Fruit fly (Drosophila melanogaster) whole organism, pupa: ENCODE results near the gene Snoo.

Source experiments
- CG10348 ChIP-seq: fragments of 200-800 bp; sonication (Bioruptor generic); IDR thresholded peaks from 2 replicates; pipeline ENCODE4 v1.3.6; 2022; ENCODE audit warnings: missing biosample characterization, missing genetic modification characterization
- CG17806 ChIP-seq: fragments of 200-800 bp; sonication (Bioruptor generic); optimal IDR thresholded peaks from 2 replicates; lab custom pipeline; 2018; ENCODE audit warnings: missing biosample characterization, mild to moderate bottlenecking, missing genetic modification characterization, moderate library complexity
- CG32121 ChIP-seq: fragments of 200-800 bp; sonication (Bioruptor generic); IDR thresholded peaks from 2 replicates; pipeline ENCODE4 v1.3.6; 2022; ENCODE audit warnings: missing biosample characterization, missing genetic modification characterization
- CG34367 ChIP-seq: fragments of 200-800 bp; sonication (Bioruptor generic); optimal IDR thresholded peaks from 2 replicates; lab custom pipeline; 2018; ENCODE audit warnings: missing biosample characterization, mild to moderate bottlenecking, missing genetic modification characterization
- CG4496 ChIP-seq: fragments of 200-800 bp; sonication (Bioruptor generic); IDR thresholded peaks from 3 replicates; pipeline ENCODE4 v1.3.6; 2022; ENCODE audit warnings: missing biosample characterization, missing genetic modification characterization
- EcR ChIP-seq: fragments of 200-800 bp; sonication (Bioruptor generic); optimal IDR thresholded peaks from 3 replicates; lab custom pipeline; 2019; ENCODE audit warnings: missing biosample characterization, missing genetic modification characterization, mild to moderate bottlenecking, moderate library complexity, missing genetic modification reagents
- Pif1A ChIP-seq: fragments of 200-800 bp; sonication (Bioruptor generic); optimal IDR thresholded peaks from 3 replicates; lab custom pipeline; 2016; ENCODE audit warnings: missing biosample characterization, missing genetic modification characterization
- Pif1B ChIP-seq: fragments of 200-800 bp; sonication (Bioruptor generic); optimal IDR thresholded peaks from 3 replicates; lab custom pipeline; 2016; ENCODE audit warnings: missing biosample characterization, missing genetic modification characterization
- Snoo ChIP-seq: fragments of 200-800 bp; sonication (Bioruptor generic); optimal IDR thresholded peaks from 3 replicates; lab custom pipeline; 2017; ENCODE audit warnings: missing biosample characterization, mild to moderate bottlenecking, missing genetic modification characterization, inconsistent platforms
- gl ChIP-seq: fragments of 200-800 bp; sonication (Bioruptor generic); optimal IDR thresholded peaks from 2 replicates; lab custom pipeline; 2018; ENCODE audit warnings: missing biosample characterization, mild to moderate bottlenecking, missing genetic modification characterization
- rn ChIP-seq: fragments of 200-800 bp; sonication (Bioruptor generic); IDR thresholded peaks from 2 replicates; pipeline ENCODE4 v1.3.6; 2022; ENCODE audit warnings: missing biosample characterization, missing genetic modification characterization

DNA sequence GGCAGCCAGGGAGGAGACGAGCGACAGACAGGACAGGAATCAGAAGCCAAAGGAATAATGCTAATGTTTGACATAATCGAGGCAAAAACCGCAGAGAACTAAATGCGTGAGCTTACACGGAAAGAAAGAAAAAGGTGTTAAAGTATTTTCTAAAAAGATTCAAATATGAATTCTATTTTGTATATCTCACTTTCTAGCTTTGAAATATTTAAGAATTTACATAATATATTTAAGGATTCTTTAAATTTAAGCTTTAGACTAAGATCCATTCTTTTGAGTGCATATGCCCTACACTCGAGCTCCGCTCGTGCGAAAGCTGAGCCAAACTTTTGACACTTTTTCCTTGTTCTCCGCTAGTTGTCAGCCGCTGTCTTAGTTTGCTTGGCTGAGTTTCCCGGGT, 52.8 kb downstream of the Snoo start:
- TF ChIP-seq CG34367 (no peak), CG17806 (tag; lab: Kevin White, UChicago) (no peak), gl (no peak), EcR (GFP tag; lab: Kevin White, UChicago) (no peak), Pif1B (GFP tag; lab: Kevin White, UChicago) (no peak), rn (GFP tag; lab: Robert Waterston, UW) (no peak), CG32121 (GFP tag; lab: Robert Waterston, UW) (no peak), CG10348 (GFP tag; lab: Robert Waterston, UW) (no peak), Snoo (tag; lab: Kevin White, UChicago) (no peak), Pif1A (GFP tag; lab: Kevin White, UChicago) (no peak), CG4496 (no peak)
